Fruit fly (Drosophila melanogaster): Measurements from ENCODE around the gene nAChRbeta2.

nAChRbeta2 gene

DNA sequence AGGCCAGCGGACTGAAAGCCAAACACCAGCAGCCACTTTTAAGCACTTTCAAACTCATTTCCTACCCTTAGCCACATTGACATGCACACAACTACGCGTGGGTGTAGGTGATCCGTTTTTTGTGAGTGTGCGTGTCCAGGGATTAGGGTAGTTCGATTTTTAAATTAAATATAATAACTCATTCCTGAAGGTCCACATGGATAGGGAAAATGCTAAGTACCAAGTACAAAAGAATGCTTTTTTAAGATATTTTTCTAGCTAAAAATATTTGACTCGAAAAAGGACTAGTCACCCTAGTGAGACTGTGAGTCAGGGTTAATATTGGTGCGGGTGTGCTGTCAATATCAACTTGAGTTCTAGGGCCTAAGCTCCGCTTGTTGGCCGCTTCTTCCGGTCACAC, 40.1 kb downstream of the nAChRbeta2 start (continued):
- TF ChIP-seq sqz (GFP tag; optimal IDR thresholded peaks at IDR 0.05) (no peak), CG8281 (tag; optimal IDR thresholded peaks at IDR 0.05) (no peak), Hmr (GFP tag; optimal IDR thresholded peaks at IDR 0.05) (peak; percentile 63), stc (GFP tag; IDR thresholded peaks at IDR 0.05) (no peak), Dip3 (GFP tag; optimal IDR thresholded peaks at IDR 0.05) (no peak), Hr39 (optimal IDR thresholded peaks at IDR 0.05) (no peak), NfI (GFP tag; optimal IDR thresholded peaks at IDR 0.05) (peak; percentile 35), CG10274 (GFP tag; optimal IDR thresholded peaks at IDR 0.05) (no peak), gcm (GFP tag; optimal IDR thresholded peaks at IDR 0.05) (no peak), Side (GFP tag; optimal IDR thresholded peaks at IDR 0.05) (no peak), Nf-YA (GFP tag; IDR thresholded peaks at IDR 0.05) (no peak), CG4404 (GFP tag; IDR thresholded peaks at IDR 0.05) (no peak), CG15696 (tag; optimal IDR thresholded peaks at IDR 0.05) (no peak), CG12104 (GFP tag; optimal IDR thresholded peaks at IDR 0.05) (no peak), CG4424 (GFP tag; optimal IDR thresholded peaks at IDR 0.05) (no peak), Meics (GFP tag; optimal IDR thresholded peaks at IDR 0.05) (peak; percentile 47), CG10366 (GFP tag; IDR thresholded peaks at IDR 0.05) (no peak), CG3995 (GFP tag; optimal IDR thresholded peaks at IDR 0.05) (no peak), Gug (GFP tag; IDR thresholded peaks at IDR 0.05) (no peak), CG13287 (GFP tag; IDR thresholded peaks at IDR 0.05; ENCODE audit: partially characterized antibody) (no peak)

DNA sequence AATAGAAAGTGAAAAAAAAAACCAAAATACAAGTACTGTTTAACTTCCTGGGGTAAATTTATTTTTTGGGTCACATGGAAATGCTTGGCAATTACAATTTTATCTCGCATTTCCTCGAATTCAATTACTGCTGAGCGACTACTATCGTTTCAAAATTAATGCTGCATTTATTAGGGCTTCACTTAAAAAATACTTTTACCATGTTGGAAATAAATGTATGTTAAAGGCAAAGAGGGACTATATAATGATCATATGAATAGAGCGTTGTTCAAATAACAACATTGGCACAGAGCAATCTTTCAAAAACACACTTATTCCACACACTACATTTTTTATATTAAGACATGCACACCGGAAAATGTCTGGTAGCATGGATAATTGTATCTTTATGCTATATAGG, 45.8 kb downstream of the nAChRbeta2 start, which contains the start of gene CG31128:
CG31128 (plus strand) TSS at position 301 of the 400 bp plus-strand sequence.
- TF ChIP-seq jigr1 (GFP tag; IDR thresholded peaks at IDR 0.05) (no peak), Hr51 (GFP tag; optimal IDR thresholded peaks at IDR 0.05) (no peak)

DNA sequence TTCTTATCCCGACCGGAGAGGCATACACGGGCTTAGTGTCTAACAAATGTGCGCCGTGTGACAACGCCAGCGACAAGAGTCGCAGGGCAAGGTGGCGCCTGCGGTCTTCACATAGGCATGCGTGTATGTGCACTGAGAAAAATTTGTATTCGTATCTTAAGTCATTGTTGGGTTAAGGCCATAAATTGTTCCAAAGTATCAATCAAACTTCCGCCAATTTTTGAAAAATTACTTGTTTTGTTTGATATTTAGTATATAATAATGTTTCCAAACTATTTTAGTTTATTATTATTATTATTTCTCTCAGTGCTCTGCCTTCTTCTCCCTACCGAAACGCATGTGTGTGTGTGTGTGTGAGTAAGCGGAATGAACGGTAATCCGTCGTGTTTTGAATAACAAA, 47.7 kb downstream of the nAChRbeta2 start:
- TF ChIP-seq CG30403 (GFP tag; optimal IDR thresholded peaks at IDR 0.05) (peak; percentile 15), CG18619 (GFP tag; optimal IDR thresholded peaks at IDR 0.05) (peak; percentile 12), tgo (GFP tag; IDR thresholded peaks at IDR 0.05) (0 out of 3 replicates have a peak, but pooled peaks have one; percentile 13), CG9727 (GFP tag; optimal IDR thresholded peaks at IDR 0.05) (peak; percentile 15), CG18599 (GFP tag; optimal IDR thresholded peaks at IDR 0.05) (peak; percentile 80), Oli (tag; optimal IDR thresholded peaks at IDR 0.05) (peak; percentile 25), gem (tag; optimal IDR thresholded peaks at IDR 0.05) (peak; percentile 59), CG7839 (tag; optimal IDR thresholded peaks at IDR 0.05) (peak; percentile 46), CG4424 (GFP tag; optimal IDR thresholded peaks at IDR 0.05) (peak; percentile 14), CG13424 (tag; optimal IDR thresholded peaks at IDR 0.05) (peak; percentile 25), CG2712 (tag; optimal IDR thresholded peaks at IDR 0.05) (peak; percentile 8), CG10147 (GFP tag; optimal IDR thresholded peaks at IDR 0.05) (peak; percentile 40), TFAM (GFP tag; optimal IDR thresholded peaks at IDR 0.05) (no peak), CG14014 (GFP tag; IDR thresholded peaks at IDR 0.05) (peak; percentile 30; the same call in 1 of the 2 replicates), grau (tag; optimal IDR thresholded peaks at IDR 0.05) (peak; percentile 47), CG2678 (tag; optimal IDR thresholded peaks at IDR 0.05) (peak; percentile 58), vvl (GFP tag; IDR thresholded peaks at IDR 0.05) (peak; percentile 47; the same call in 1 of the 2 replicates), Fer3 (tag; optimal IDR thresholded peaks at IDR 0.05) (peak; percentile 35), Deaf1 (tag; optimal IDR thresholded peaks at IDR 0.05) (peak; percentile 2), CG12391 (tag; optimal IDR thresholded peaks at IDR 0.05) (peak; percentile 6), HLH3B (GFP tag; IDR thresholded peaks at IDR 0.05) (0 out of 2 replicates have a peak, but pooled peaks have one; percentile 27), pros (GFP tag; optimal IDR thresholded peaks at IDR 0.05) (no peak), sob (GFP tag; IDR thresholded peaks at IDR 0.05) (peak; percentile 34; the same call in 1 of the 2 replicates), CG11504 (tag; optimal IDR thresholded peaks at IDR 0.05) (peak; percentile 57), CG9817 (tag; optimal IDR thresholded peaks at IDR 0.05) (peak; percentile 29), nmo (GFP tag; optimal IDR thresholded peaks at IDR 0.05) (peak; percentile 2), hth (optimal IDR thresholded peaks at IDR 0.05) (no peak), NfI (GFP tag; optimal IDR thresholded peaks at IDR 0.05) (peak; percentile 4)
